Worm (Caenorhabditis elegans): Measurements from ENCODE around the gene C49G7.7.

ce11 chrV:4041853-4042424 is 7.7 kb downstream of the C49G7.7 start, which contains the start of the genes C49G7.10 and irg-2:
- no peak for TF ChIP-seq R02D3.7 (tag; optimal IDR thresholded peaks at IDR 0.05)
- TF ChIP-seq blmp-1 (tag; optimal IDR thresholded peaks at IDR 0.05; ENCODE audit: insufficient read depth) = no peak
- no peak for TF ChIP-seq elt-1 (tag; optimal IDR thresholded peaks at IDR 0.05)
- no peak for TF ChIP-seq ztf-4 (tag; optimal IDR thresholded peaks at IDR 0.05)
- no peak for TF ChIP-seq nhr-25 (tag; optimal IDR thresholded peaks at IDR 0.05)
- TF ChIP-seq nhr-77 (tag; optimal IDR thresholded peaks at IDR 0.05) = no peak
- no peak for TF ChIP-seq lin-39 (tag; optimal IDR thresholded peaks at IDR 0.05)
- TF ChIP-seq C34F6.9 (tag; optimal IDR thresholded peaks at IDR 0.05) = peak; percentile 24
- TF ChIP-seq nhr-6 (tag; optimal IDR thresholded peaks at IDR 0.05) = no peak
- TF ChIP-seq unc-62 (GFP tag; optimal IDR thresholded peaks at IDR 0.05) = no peak
- TF ChIP-seq unc-39 (tag; optimal IDR thresholded peaks at IDR 0.05) = no peak
- TF ChIP-seq F13H6.1 (tag; optimal IDR thresholded peaks at IDR 0.05) = no peak

Data from whole organism, L2 larva.